Worm (Caenorhabditis elegans) whole organism, early embryonic: Measurements from ENCODE around the gene smc-4.

Experiments used
- B0310.2 ChIP-seq: sonication (generic microtip); optimal IDR thresholded peaks from 2 replicates; lab custom pipeline; 2016; ENCODE audit warnings: mild to moderate bottlenecking, missing genetic modification characterization, missing compliant biosample characterization
- F13C5.2 ChIP-seq: sonication (generic microtip); optimal IDR thresholded peaks from 2 replicates; lab custom pipeline; 2017; ENCODE audit warnings: mild to moderate bottlenecking, missing genetic modification characterization, inconsistent platforms, missing compliant biosample characterization
- aly-1 ChIP-seq: sonication (generic microtip); optimal IDR thresholded peaks from 2 replicates; lab custom pipeline; 2016; ENCODE audit warnings: missing genetic modification characterization, missing compliant biosample characterization
- ama-1 ChIP-seq: fragments of 150-350 bp; optimal IDR thresholded peaks from 2 replicates; lab custom pipeline; 2014
- ceh-13 ChIP-seq: fragments of 200-800 bp; sonication (Bioruptor generic); optimal IDR thresholded peaks from 2 replicates; lab custom pipeline; 2018; ENCODE audit warnings: mild to moderate bottlenecking, missing genetic modification characterization, missing compliant biosample characterization
- ceh-36 ChIP-seq: sonication (generic microtip); optimal IDR thresholded peaks from 2 replicates; lab custom pipeline; 2016; ENCODE audit warnings: missing genetic modification characterization, inconsistent platforms, missing compliant biosample characterization
- ets-7 ChIP-seq: sonication (generic microtip); optimal IDR thresholded peaks from 2 replicates; lab custom pipeline; 2016; ENCODE audit warnings: missing genotype, missing genetic modification characterization, missing compliant biosample characterization
- flt-1 ChIP-seq: fragments of 200-800 bp; sonication (Bioruptor generic); IDR thresholded peaks from 2 replicates; pipeline ENCODE4 v1.3.6; 2022; ENCODE audit warnings: missing genetic modification characterization, missing compliant biosample characterization
- hmbx-1 ChIP-seq: sonication (generic microtip); optimal IDR thresholded peaks from 2 replicates; lab custom pipeline; 2016; ENCODE audit warnings: mild to moderate bottlenecking, missing genetic modification characterization, missing compliant biosample characterization
- hmg-4 ChIP-seq: fragments of 200-800 bp; sonication (Bioruptor generic); optimal IDR thresholded peaks from 2 replicates; lab custom pipeline; 2018; ENCODE audit warnings: mild to moderate bottlenecking, missing genetic modification characterization, missing compliant biosample characterization
- hnd-1 ChIP-seq: sonication (generic microtip); optimal IDR thresholded peaks from 2 replicates; lab custom pipeline; 2016; ENCODE audit warnings: missing genetic modification characterization, missing compliant biosample characterization
- pes-1 ChIP-seq: fragments of 200-800 bp; sonication (Bioruptor generic); IDR thresholded peaks from 2 replicates; pipeline ENCODE4 v1.3.6; 2022; ENCODE audit warnings: missing genetic modification reagents, missing genetic modification characterization, missing compliant biosample characterization
- scrt-1 ChIP-seq: fragments of 200-800 bp; sonication (Bioruptor generic); IDR thresholded peaks from 2 replicates; pipeline ENCODE4 v1.3.6; 2022; ENCODE audit warnings: missing genetic modification characterization, missing compliant biosample characterization
- sea-1 ChIP-seq: fragments of 200-800 bp; sonication (Bioruptor generic); conservative IDR thresholded peaks from 2 replicates; pipeline ENCODE4 v1.3.6; 2022; ENCODE audit warnings: missing genetic modification characterization, missing compliant biosample characterization
- tbx-11 ChIP-seq: fragments of 200-800 bp; sonication (Bioruptor generic); IDR thresholded peaks from 2 replicates; pipeline ENCODE4 v1.3.6; 2022; ENCODE audit warnings: missing genetic modification characterization, missing compliant biosample characterization
- tbx-37 ChIP-seq: fragments of 200-800 bp; sonication (Bioruptor generic); conservative IDR thresholded peaks from 2 replicates; pipeline ENCODE4 v1.3.6; 2022; ENCODE audit warnings: missing genetic modification reagents, missing genetic modification characterization, missing compliant biosample characterization
- tra-4 ChIP-seq: sonication (generic microtip); optimal IDR thresholded peaks from 2 replicates; lab custom pipeline; 2017; ENCODE audit warnings: missing genetic modification characterization, missing compliant biosample characterization

smc-4 gene

DNA sequence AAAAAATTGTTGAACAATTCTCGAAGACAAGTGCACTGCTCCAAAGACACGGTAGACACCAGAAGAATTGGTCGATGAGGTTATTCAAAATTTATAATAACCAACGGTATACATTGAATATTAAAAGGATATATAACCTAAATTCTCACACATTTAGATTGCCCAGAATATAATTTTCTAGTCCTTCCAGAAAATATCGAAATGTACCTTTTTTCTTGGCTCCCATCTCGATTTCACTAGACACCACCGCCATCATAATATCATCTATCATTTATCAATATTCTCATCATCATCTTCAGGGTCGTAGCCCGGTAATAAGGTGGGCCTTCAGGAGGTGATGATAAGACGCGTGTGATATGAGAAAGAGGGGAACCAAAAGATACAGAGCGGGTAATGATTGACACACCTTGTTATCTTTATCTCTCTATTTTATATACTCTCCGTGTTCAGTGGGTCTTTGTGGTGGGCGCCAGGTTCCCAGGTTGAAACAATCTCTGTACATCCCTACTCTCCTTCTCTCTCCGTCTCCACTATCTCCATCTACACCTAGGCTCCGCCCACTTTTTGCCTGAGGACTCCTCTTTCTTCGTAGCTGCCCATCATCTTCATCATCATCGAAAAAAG, 12.9 kb downstream of the smc-4 start, which contains the start of gene mab-21:
Gene mab-21, plus strand, starts transcription at position 615 of the 624 bp plus-strand sequence.
- no peak for TF ChIP-seq ets-7 (tag; lab: Kevin White, UChicago)
- TF ChIP-seq ama-1 (lab: Kevin White, UChicago) = no peak
- TF ChIP-seq sea-1 (GFP tag; lab: Robert Waterston, UW) = no peak
- no peak for TF ChIP-seq hmg-4
- TF ChIP-seq tra-4 (tag; lab: Kevin White, UChicago) = no peak
- no peak for TF ChIP-seq tbx-37 (GFP tag; lab: Robert Waterston, UW)
- no peak for TF ChIP-seq ceh-13 (GFP tag; lab: Kevin White, UChicago)
- no peak for TF ChIP-seq aly-1 (tag; lab: Kevin White, UChicago)

DNA sequence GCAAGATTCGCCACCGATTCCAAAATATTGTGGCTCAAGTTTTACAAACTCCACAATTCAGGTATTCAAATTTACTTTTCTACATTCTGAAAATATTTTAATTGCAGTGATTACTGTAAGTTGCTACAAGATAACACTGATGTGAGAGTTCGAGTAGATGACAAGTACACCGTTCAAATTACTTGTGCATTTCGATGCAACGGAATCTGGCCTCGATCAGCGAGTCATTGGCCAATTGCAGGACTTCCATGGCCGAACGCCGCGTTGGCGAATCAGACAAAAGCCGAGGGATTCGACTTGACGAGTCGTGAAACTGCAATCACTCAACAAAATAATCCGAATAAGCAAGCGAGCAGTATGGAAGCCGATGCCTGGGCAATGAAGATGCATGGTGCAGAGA, 14.0 kb downstream of the smc-4 start:
- TF ChIP-seq hmg-4 (no peak), ets-7 (tag; lab: Kevin White, UChicago) (no peak), tbx-11 (GFP tag; lab: Robert Waterston, UW) (no peak), F13C5.2 (tag; lab: Kevin White, UChicago) (no peak), ceh-13 (GFP tag; lab: Kevin White, UChicago) (no peak), B0310.2 (tag; lab: Kevin White, UChicago) (no peak), tbx-37 (GFP tag; lab: Robert Waterston, UW) (no peak)

DNA sequence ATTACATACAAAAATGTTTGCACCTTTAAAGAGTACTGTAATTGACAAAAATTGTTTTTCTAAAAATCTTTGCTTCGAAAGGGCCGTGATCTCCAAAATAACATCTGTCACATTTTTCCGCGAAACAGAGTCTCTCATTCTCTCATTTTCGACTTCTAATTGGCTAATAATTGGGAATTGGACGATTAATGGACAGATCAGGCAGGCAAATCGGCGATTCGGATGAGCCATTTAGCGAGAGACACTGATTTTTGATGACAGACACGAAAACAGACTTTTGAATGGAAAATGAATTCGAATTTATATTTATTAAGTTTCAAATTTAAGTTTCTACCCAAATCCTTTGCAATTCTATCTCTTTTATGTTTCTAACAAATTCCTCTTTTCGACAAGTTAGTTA, 16.5 kb downstream of the smc-4 start:
- no peak for TF ChIP-seq hmbx-1
- TF ChIP-seq B0310.2 (tag; lab: Kevin White, UChicago) = no peak
- TF ChIP-seq ets-7 (tag; lab: Kevin White, UChicago) = no peak
- no peak for TF ChIP-seq aly-1 (tag; lab: Kevin White, UChicago)
- no peak for TF ChIP-seq F13C5.2 (tag; lab: Kevin White, UChicago)
- TF ChIP-seq ama-1 (lab: Kevin White, UChicago) = no peak
- no peak for TF ChIP-seq hnd-1 (tag; lab: Kevin White, UChicago)
- TF ChIP-seq sea-1 (GFP tag; lab: Robert Waterston, UW) = no peak
- no peak for TF ChIP-seq hmg-4
- TF ChIP-seq ceh-13 (GFP tag; lab: Kevin White, UChicago) = no peak
- TF ChIP-seq flt-1 (GFP tag; lab: Robert Waterston, UW) = no peak

DNA sequence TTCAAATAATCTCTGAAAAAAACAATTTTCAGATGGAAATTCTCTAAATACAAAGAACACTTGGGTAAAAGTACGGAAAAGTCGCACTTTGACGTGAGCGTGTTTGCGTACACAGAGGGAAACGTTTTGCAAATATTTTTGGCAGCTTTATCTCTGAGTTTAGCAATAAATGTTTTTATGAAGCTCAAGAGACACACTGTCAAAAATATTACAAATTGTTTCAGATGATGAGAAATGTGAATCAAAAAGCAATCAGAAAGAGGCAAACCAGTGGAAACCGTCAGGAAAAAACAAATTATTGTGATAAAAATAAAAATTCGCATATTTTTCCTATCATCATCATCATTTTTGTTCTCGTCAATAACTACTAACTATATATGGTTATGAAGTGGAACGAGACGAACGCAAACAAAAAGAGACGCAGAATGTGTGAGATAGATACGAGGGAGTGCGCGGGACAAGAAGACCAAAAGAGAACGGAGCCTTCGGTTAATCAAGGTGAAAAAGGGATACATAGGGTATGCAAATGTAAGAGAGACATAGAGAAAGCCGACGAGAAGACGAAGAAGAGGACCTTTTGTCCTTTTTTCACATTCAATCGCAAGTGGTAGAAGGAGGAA, 25.1 kb downstream of the smc-4 start, which contains the start of gene sel-2:
Gene sel-2, minus strand, starts transcription at position 51 of the 620 bp plus-strand sequence.
- TF ChIP-seq scrt-1 (GFP tag; lab: Robert Waterston, UW) = no peak
- TF ChIP-seq tbx-11 (GFP tag; lab: Robert Waterston, UW) = no peak
- TF ChIP-seq ceh-13 (GFP tag; lab: Kevin White, UChicago) = no peak
- no peak for TF ChIP-seq flt-1 (GFP tag; lab: Robert Waterston, UW)
- TF ChIP-seq hmbx-1 = no peak
- no peak for TF ChIP-seq aly-1 (tag; lab: Kevin White, UChicago)
- TF ChIP-seq B0310.2 (tag; lab: Kevin White, UChicago) = no peak
- no peak for TF ChIP-seq tra-4 (tag; lab: Kevin White, UChicago)
- TF ChIP-seq F13C5.2 (tag; lab: Kevin White, UChicago) = no peak
- no peak for TF ChIP-seq pes-1 (GFP tag; lab: Robert Waterston, UW)
- no peak for TF ChIP-seq hmg-4
- TF ChIP-seq tbx-37 (GFP tag; lab: Robert Waterston, UW) = no peak
- no peak for TF ChIP-seq ets-7 (tag; lab: Kevin White, UChicago)
- TF ChIP-seq sea-1 (GFP tag; lab: Robert Waterston, UW) = no peak
- no peak for TF ChIP-seq ceh-36
- TF ChIP-seq ama-1 (lab: Kevin White, UChicago) = no peak
- TF ChIP-seq hnd-1 (tag; lab: Kevin White, UChicago) = no peak

DNA sequence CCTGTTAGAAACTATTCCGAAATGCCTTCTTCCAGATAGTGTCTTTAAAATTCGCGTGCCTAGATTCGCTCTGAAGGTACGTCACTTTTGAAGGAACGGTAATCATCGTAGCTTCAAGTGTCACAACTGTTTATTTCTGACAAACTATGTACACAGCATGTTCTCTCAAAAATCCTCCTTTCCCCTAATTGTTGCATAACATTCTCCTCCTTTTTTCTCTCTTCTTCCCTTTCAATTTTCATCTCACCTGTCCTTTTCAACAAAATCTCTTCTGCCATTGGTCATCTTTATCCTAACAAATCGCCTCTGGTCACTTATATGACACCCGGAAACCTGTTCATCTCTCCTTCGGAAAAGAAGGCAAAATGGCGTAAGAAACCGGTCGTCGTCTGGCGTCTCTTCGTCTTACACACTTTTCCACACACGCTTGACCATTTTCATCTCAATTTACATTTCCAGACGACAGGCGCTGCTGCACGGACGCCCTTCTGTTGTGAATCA, 28.8 kb downstream of the smc-4 start, which contains the start of gene lips-3:
Gene lips-3, plus strand, starts transcription at position 458 of the 501 bp plus-strand sequence.
- no peak for TF ChIP-seq F13C5.2 (tag; lab: Kevin White, UChicago)
- no peak for TF ChIP-seq pes-1 (GFP tag; lab: Robert Waterston, UW)
- TF ChIP-seq ceh-13 (GFP tag; lab: Kevin White, UChicago) = no peak

DNA sequence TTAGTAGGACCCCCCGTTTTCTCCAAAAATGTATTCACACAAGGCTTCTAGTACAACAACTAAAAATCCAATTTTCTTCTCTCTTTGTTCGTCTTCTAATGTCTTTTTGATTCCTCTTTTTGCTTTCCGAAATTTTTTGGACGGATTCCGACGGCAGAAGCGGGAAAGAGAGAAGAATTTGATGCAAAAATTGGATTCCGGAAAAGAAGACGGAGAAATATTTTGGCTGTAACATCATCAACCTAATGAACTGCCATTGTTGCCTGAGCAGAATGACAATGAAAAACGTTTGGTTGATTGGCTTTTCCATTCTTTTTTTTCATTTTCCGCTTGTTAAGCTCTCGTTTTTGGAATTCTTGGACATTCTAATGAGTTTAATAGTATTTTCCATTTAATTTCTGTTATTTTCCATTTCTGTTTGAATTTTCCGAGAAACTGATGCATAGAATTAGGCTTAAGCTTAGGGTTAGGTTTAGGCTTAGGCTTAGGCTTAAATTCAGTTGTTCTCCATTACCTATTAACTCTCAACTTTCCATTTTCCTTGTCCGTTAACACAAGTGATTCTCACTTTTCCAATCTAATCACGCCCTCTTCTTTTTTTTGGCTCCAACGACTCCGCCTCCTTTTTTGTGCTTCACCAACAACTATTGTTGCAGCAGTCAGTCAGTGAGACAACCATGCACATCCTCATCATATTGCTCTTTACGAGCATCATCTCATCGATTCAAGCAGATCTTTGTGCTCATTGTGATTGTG, 35.3 kb downstream of the smc-4 start, which contains the start of gene lron-5:
Gene lron-5, plus strand, starts transcription at position 655 of the 756 bp plus-strand sequence.
- TF ChIP-seq ceh-36 (no peak), tra-4 (tag; lab: Kevin White, UChicago) (no peak), scrt-1 (GFP tag; lab: Robert Waterston, UW) (no peak), hnd-1 (tag; lab: Kevin White, UChicago) (no peak), F13C5.2 (tag; lab: Kevin White, UChicago) (no peak), tbx-37 (GFP tag; lab: Robert Waterston, UW) (no peak), ceh-13 (GFP tag; lab: Kevin White, UChicago) (no peak), ama-1 (lab: Kevin White, UChicago) (no peak), sea-1 (GFP tag; lab: Robert Waterston, UW) (no peak), tbx-11 (GFP tag; lab: Robert Waterston, UW) (no peak), pes-1 (GFP tag; lab: Robert Waterston, UW) (no peak), flt-1 (GFP tag; lab: Robert Waterston, UW) (no peak), hmbx-1 (no peak)
